Fruit fly (Drosophila melanogaster) whole organism, embryonic: ENCODE results near the gene CG15515.

ENCODE experiments used
- Adf1 ChIP-seq: fragments of 200-800 bp; sonication (Bioruptor generic); IDR thresholded peaks from 2 replicates; pipeline ENCODE4 v1.3.6; 2022; ENCODE audit warnings: missing biosample characterization, missing genetic modification characterization
- Awh ChIP-seq: fragments of 200-800 bp; sonication (Bioruptor generic); IDR thresholded peaks from 2 replicates; pipeline ENCODE4, ENCODE4 v1.3.6; 2022; ENCODE audit warnings: missing biosample characterization, missing genetic modification characterization
- Bgb ChIP-seq: fragments of 200-800 bp; sonication (Bioruptor generic); IDR thresholded peaks from 2 replicates; pipeline ENCODE4 v1.3.6; 2022; ENCODE audit warnings: missing biosample characterization, missing genetic modification characterization; ENCODE audit not compliant: partially characterized antibody
- C15 ChIP-seq: fragments of 200-800 bp; sonication (Bioruptor generic); IDR thresholded peaks from 3 replicates; pipeline ENCODE4 v1.3.6; 2022; ENCODE audit warnings: missing biosample characterization, missing genetic modification characterization
- CG12071 ChIP-seq: fragments of 200-800 bp; sonication (Bioruptor generic); optimal IDR thresholded peaks from 3 replicates; lab custom pipeline; 2018; ENCODE audit warnings: missing biosample characterization, mild to moderate bottlenecking, missing genetic modification characterization
- CG12219 ChIP-seq: fragments of 200-800 bp; sonication (Bioruptor generic); optimal IDR thresholded peaks from 3 replicates; lab custom pipeline; 2018; ENCODE audit warnings: missing biosample characterization, mild to moderate bottlenecking, missing genetic modification characterization
- CG12769 ChIP-seq: fragments of 200-800 bp; sonication (Bioruptor generic); optimal IDR thresholded peaks from 2 replicates; lab custom pipeline; 2019; ENCODE audit warnings: missing biosample characterization, mild to moderate bottlenecking, missing genetic modification characterization, moderate library complexity
- CG13296 ChIP-seq: fragments of 200-800 bp; sonication (Bioruptor generic); optimal IDR thresholded peaks from 3 replicates; lab custom pipeline; 2018; ENCODE audit warnings: missing biosample characterization, mild to moderate bottlenecking, missing genetic modification characterization
- CG13624 ChIP-seq: fragments of 200-800 bp; sonication (Bioruptor generic); optimal IDR thresholded peaks from 2 replicates; lab custom pipeline; 2016; ENCODE audit warnings: missing biosample characterization, missing genetic modification characterization
- CG14710 ChIP-seq: fragments of 200-800 bp; sonication (Bioruptor generic); optimal IDR thresholded peaks from 3 replicates; lab custom pipeline; 2019; ENCODE audit warnings: missing biosample characterization, mild to moderate bottlenecking, missing genetic modification characterization, moderate library complexity
- CG1602 ChIP-seq: fragments of 200-800 bp; sonication (Bioruptor generic); optimal IDR thresholded peaks from 3 replicates; lab custom pipeline; 2016; ENCODE audit warnings: missing biosample characterization, missing genetic modification characterization
- CG1603 ChIP-seq: fragments of 200-800 bp; sonication (Bioruptor generic); optimal IDR thresholded peaks from 2 replicates; lab custom pipeline; 2019; ENCODE audit warnings: missing biosample characterization, mild to moderate bottlenecking, missing genetic modification characterization, moderate library complexity
- CG16779 ChIP-seq: fragments of 200-800 bp; sonication (Bioruptor generic); IDR thresholded peaks from 2 replicates; pipeline ENCODE4 v1.3.6; 2022; ENCODE audit warnings: missing biosample characterization, missing genetic modification characterization
- CG17829 ChIP-seq: fragments of 200-800 bp; optimal IDR thresholded peaks from 2 replicates; lab custom pipeline; 2019; ENCODE audit warnings: missing biosample characterization, mild to moderate bottlenecking, missing genetic modification characterization, moderate library complexity
- CG17912 ChIP-seq: fragments of 200-800 bp; sonication (Bioruptor generic); optimal IDR thresholded peaks from 2 replicates; lab custom pipeline; 2018; ENCODE audit warnings: missing biosample characterization, mild to moderate bottlenecking, missing genetic modification characterization
- CG1792 ChIP-seq: fragments of 200-800 bp; sonication (Bioruptor generic); optimal IDR thresholded peaks from 2 replicates; lab custom pipeline; 2016; ENCODE audit warnings: missing biosample characterization, missing genetic modification characterization
- CG18011 ChIP-seq: fragments of 200-800 bp; sonication (Bioruptor generic); optimal IDR thresholded peaks from 2 replicates; lab custom pipeline; 2017; ENCODE audit warnings: missing biosample characterization, missing genetic modification characterization, mild to moderate bottlenecking, moderate library complexity, missing genotype
- CG4424 ChIP-seq: fragments of 200-800 bp; sonication (Bioruptor generic); optimal IDR thresholded peaks from 3 replicates; lab custom pipeline; 2016; ENCODE audit warnings: missing biosample characterization, missing genetic modification characterization
- CG4617 ChIP-seq: fragments of 200-800 bp; sonication (Bioruptor generic); optimal IDR thresholded peaks from 3 replicates; lab custom pipeline; 2016; ENCODE audit warnings: missing biosample characterization, missing genetic modification characterization, borderline replicate concordance
- CG4707 ChIP-seq: fragments of 200-800 bp; sonication (Bioruptor generic); optimal IDR thresholded peaks from 2 replicates; lab custom pipeline; 2018; ENCODE audit warnings: missing biosample characterization, mild to moderate bottlenecking, missing genetic modification characterization, moderate library complexity
- CG9797 ChIP-seq: fragments of 200-800 bp; sonication (Bioruptor generic); optimal IDR thresholded peaks from 3 replicates; lab custom pipeline; 2018; ENCODE audit warnings: missing biosample characterization, mild to moderate bottlenecking, missing genetic modification characterization
- Fer3 ChIP-seq: fragments of 200-800 bp; sonication (Bioruptor generic); optimal IDR thresholded peaks from 2 replicates; lab custom pipeline; 2018; ENCODE audit warnings: missing biosample characterization, mild to moderate bottlenecking, missing genetic modification characterization, moderate library complexity
- GATAe ChIP-seq: fragments of 200-800 bp; sonication (Bioruptor generic); conservative IDR thresholded peaks from 2 replicates; pipeline ENCODE4 v1.3.6; 2022; ENCODE audit warnings: missing biosample characterization, missing genetic modification characterization
- Gug ChIP-seq: fragments of 200-800 bp; sonication (Bioruptor generic); IDR thresholded peaks from 4 replicates; pipeline ENCODE4 v1.3.6; 2022; ENCODE audit warnings: missing biosample characterization, missing genetic modification characterization
- Hsf ChIP-seq: fragments of 200-800 bp; sonication (Bioruptor generic); optimal IDR thresholded peaks from 3 replicates; lab custom pipeline; 2016; ENCODE audit warnings: missing biosample characterization, missing genetic modification characterization
- Myb ChIP-seq: fragments of 200-800 bp; sonication (Bioruptor generic); optimal IDR thresholded peaks from 2 replicates; lab custom pipeline; 2016; ENCODE audit warnings: missing biosample characterization, missing genetic modification characterization
- NfI ChIP-seq: fragments of 200-800 bp; sonication (Bioruptor generic); optimal IDR thresholded peaks from 3 replicates; lab custom pipeline; 2018; ENCODE audit warnings: missing biosample characterization, mild to moderate bottlenecking, missing genetic modification characterization, moderate library complexity
- Opbp ChIP-seq: fragments of 200-800 bp; sonication (Bioruptor generic); IDR thresholded peaks from 3 replicates; pipeline ENCODE4 v1.3.6; 2022; ENCODE audit warnings: missing biosample characterization, missing genetic modification characterization; ENCODE audit not compliant: partially characterized antibody
- PHDP ChIP-seq: fragments of 200-800 bp; sonication (Bioruptor generic); optimal IDR thresholded peaks from 3 replicates; lab custom pipeline; 2018; ENCODE audit warnings: missing biosample characterization, mild to moderate bottlenecking, missing genetic modification characterization, moderate library complexity
- Ptx1 ChIP-seq: fragments of 200-800 bp; sonication (Bioruptor generic); IDR thresholded peaks from 2 replicates; pipeline ENCODE4 v1.3.6; 2022; ENCODE audit warnings: missing biosample characterization, missing genetic modification characterization
- Rfx ChIP-seq: fragments of 200-800 bp; sonication (Bioruptor generic); IDR thresholded peaks from 2 replicates; pipeline ENCODE4 v1.3.6; 2022; ENCODE audit warnings: missing biosample characterization, missing genetic modification characterization
- Sox102F ChIP-seq: fragments of 200-800 bp; sonication (Bioruptor generic); optimal IDR thresholded peaks from 2 replicates; lab custom pipeline; 2018; ENCODE audit warnings: missing biosample characterization, mild to moderate bottlenecking, missing genetic modification characterization, moderate library complexity
- Sry-δ ChIP-seq: fragments of 200-800 bp; sonication (Bioruptor generic); optimal IDR thresholded peaks from 2 replicates; lab custom pipeline; 2016; ENCODE audit warnings: missing biosample characterization, missing genetic modification characterization
- Xrp1 ChIP-seq: fragments of 200-800 bp; sonication (Bioruptor generic); IDR thresholded peaks from 2 replicates; pipeline ENCODE4 v1.3.6; 2022; ENCODE audit warnings: missing biosample characterization, missing genetic modification characterization
- bigmax ChIP-seq: fragments of 200-800 bp; sonication (Bioruptor generic); optimal IDR thresholded peaks from 2 replicates; lab custom pipeline; 2018; ENCODE audit warnings: missing biosample characterization, mild to moderate bottlenecking, missing genetic modification characterization
- chm ChIP-seq: fragments of 200-800 bp; sonication (Bioruptor generic); IDR thresholded peaks from 2 replicates; pipeline ENCODE4 v1.3.6; 2022; ENCODE audit warnings: missing biosample characterization, missing genetic modification characterization
- crc ChIP-seq: fragments of 200-800 bp; sonication (Bioruptor generic); optimal IDR thresholded peaks from 2 replicates; lab custom pipeline; 2016; ENCODE audit warnings: missing biosample characterization, missing genetic modification characterization
- dysf ChIP-seq: fragments of 200-800 bp; sonication (Bioruptor generic); IDR thresholded peaks from 3 replicates; pipeline ENCODE4 v1.3.6; 2022; ENCODE audit warnings: missing biosample characterization, missing genetic modification characterization
- eve ChIP-seq, 2 experiments: fragments of >200 bp; optimal IDR thresholded peaks; 2 replicates each; lab custom pipeline; 2017; ENCODE audit warnings: missing biosample characterization in 2 of 2, missing genetic modification characterization in 2 of 2
- exex ChIP-seq: fragments of 200-800 bp; sonication (Bioruptor generic); optimal IDR thresholded peaks from 4 replicates; lab custom pipeline; 2018; ENCODE audit warnings: missing biosample characterization, mild to moderate bottlenecking, missing genetic modification characterization, moderate library complexity
- fd96Cb ChIP-seq: fragments of 200-800 bp; sonication (Bioruptor generic); optimal IDR thresholded peaks from 2 replicates; lab custom pipeline; 2018; ENCODE audit warnings: missing biosample characterization, mild to moderate bottlenecking, missing genetic modification characterization, moderate library complexity
- hkb ChIP-seq, 2 experiments: fragments of 200-800 bp in 1 of 2; fragments of >200 bp in 1 of 2; sonication (Bioruptor generic) in 1 of 2; IDR thresholded peaks in 1 of 2; optimal IDR thresholded peaks in 1 of 2; 2 replicates each; pipeline versions ENCODE4 v1.3.6 to Lab custom; 2017 to 2022; ENCODE audit warnings: missing biosample characterization in 1 of 2, missing genetic modification characterization in 1 of 2
- lab ChIP-seq: fragments of 200-800 bp; sonication (Bioruptor generic); optimal IDR thresholded peaks from 3 replicates; lab custom pipeline; 2017; ENCODE audit warnings: missing biosample characterization, missing genetic modification characterization, mild to moderate bottlenecking, moderate library complexity, missing genetic modification reagents
- odd ChIP-seq: fragments of 200-800 bp; sonication (Bioruptor generic); optimal IDR thresholded peaks from 2 replicates; lab custom pipeline; 2017; ENCODE audit warnings: missing biosample characterization, mild to moderate bottlenecking, missing genetic modification characterization
- prd ChIP-seq, 3 experiments: fragments of >200 bp in 2 of 3; fragments of 200-800 bp in 1 of 3; sonication (Bioruptor generic) in 1 of 3; optimal IDR thresholded peaks in 2 of 3; IDR thresholded peaks in 1 of 3; 2 replicates in 2 of 3; 3 replicates in 1 of 3; pipeline versions ENCODE4 v1.3.6 to Lab custom; 2017 to 2022; ENCODE audit warnings: missing biosample characterization in 1 of 3, missing genetic modification characterization in 1 of 3
- pum ChIP-seq: fragments of 200-800 bp; sonication (Bioruptor generic); optimal IDR thresholded peaks from 2 replicates; lab custom pipeline; 2016; ENCODE audit warnings: missing biosample characterization, missing genetic modification characterization
- sima ChIP-seq: fragments of 200-800 bp; sonication (Bioruptor generic); optimal IDR thresholded peaks from 2 replicates; lab custom pipeline; 2016; ENCODE audit warnings: missing biosample characterization, missing genetic modification characterization
- slbo ChIP-seq: fragments of 200-800 bp; sonication (Bioruptor generic); IDR thresholded peaks from 2 replicates; pipeline ENCODE4 v1.3.6; 2022; ENCODE audit warnings: missing biosample characterization, missing genetic modification characterization
- tna ChIP-seq: fragments of 200-800 bp; sonication (Bioruptor generic); IDR thresholded peaks from 2 replicates; pipeline ENCODE4 v1.3.6; 2022; ENCODE audit warnings: missing biosample characterization, missing genetic modification characterization; ENCODE audit not compliant: partially characterized antibody

Gene CG15515

DNA sequence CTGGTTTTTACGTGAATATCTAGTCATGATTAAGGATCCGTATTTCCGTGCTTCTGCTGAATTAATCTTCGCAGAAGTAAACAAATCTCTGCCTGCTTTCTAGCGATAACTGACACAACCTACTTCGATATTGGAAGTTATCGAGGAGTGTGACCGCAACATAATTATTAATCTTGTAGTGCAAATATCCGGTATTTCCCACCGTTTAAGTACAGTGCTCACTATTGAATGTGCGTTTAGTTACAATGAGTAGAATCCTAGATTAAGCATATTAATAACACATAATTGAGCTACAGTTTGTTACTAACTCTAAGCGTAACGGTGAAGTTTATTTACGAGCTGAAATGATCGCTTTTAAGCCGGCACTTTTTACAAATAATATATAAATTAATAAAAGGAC is 45.5 kb upstream of the CG15515 start (continued):
- TF ChIP-seq CG4707 (GFP tag; lab: Kevin White, UChicago) (peak; percentile 55), CG17829 (tag; lab: Kevin White, UChicago) (peak; percentile 59), Sry-δ (GFP tag; lab: Kevin White, UChicago) (peak; percentile 38), CG12219 (GFP tag; lab: Kevin White, UChicago) (peak; percentile 28), CG16779 (GFP tag; lab: Robert Waterston, UW) (no peak), C15 (GFP tag; lab: Robert Waterston, UW) (no peak), CG13296 (GFP tag; lab: Kevin White, UChicago) (peak; percentile 73), eve (GFP tag; optimal IDR thresholded peaks at IDR 0.05; lab: Kevin White, UChicago) (no peak), CG17912 (GFP tag; lab: Kevin White, UChicago) (peak; percentile 55), hkb (optimal IDR thresholded peaks at IDR 0.05; lab: Kevin White, UChicago) (no peak), hkb (GFP tag; IDR thresholded peaks at IDR 0.05; lab: Robert Waterston, UW) (no peak; the same call in 1 of the 2 replicates), CG18011 (GFP tag; lab: Kevin White, UChicago) (peak; percentile 38), odd (GFP tag; lab: Kevin White, UChicago) (no peak), Hsf (GFP tag; lab: Kevin White, UChicago) (peak; percentile 32), CG1603 (tag; lab: Kevin White, UChicago) (peak; percentile 74), Sox102F (GFP tag; lab: Kevin White, UChicago) (no peak), CG4424 (peak; percentile 27), CG1602 (GFP tag; lab: Kevin White, UChicago) (peak; percentile 35), Opbp (GFP tag; lab: Robert Waterston, UW) (0 out of 3 replicates have a peak, but pooled peaks have one; percentile 27), crc (GFP tag; lab: Kevin White, UChicago) (no peak), CG14710 (tag; lab: Kevin White, UChicago) (peak; percentile 78), bigmax (GFP tag; lab: Kevin White, UChicago) (peak; percentile 81), Fer3 (tag; lab: Kevin White, UChicago) (peak; percentile 67), Myb (GFP tag; lab: Kevin White, UChicago) (peak; percentile 42), Rfx (GFP tag; lab: Robert Waterston, UW) (peak; percentile 81), CG13624 (peak; percentile 56), fd96Cb (tag; lab: Kevin White, UChicago) (no peak), CG12769 (tag; lab: Kevin White, UChicago) (no peak), NfI (GFP tag; lab: Kevin White, UChicago) (peak; percentile 61), chm (GFP tag; lab: Robert Waterston, UW) (peak; percentile 79), pum (GFP tag; lab: Kevin White, UChicago) (no peak), CG4617 (peak; percentile 23), Xrp1 (GFP tag; lab: Robert Waterston, UW) (peak; percentile 32; the same call in 1 of the 2 replicates), CG1792 (GFP tag; lab: Kevin White, UChicago) (no peak), GATAe (GFP tag; lab: Robert Waterston, UW) (0 out of 2 replicates have a peak, but pooled peaks have one; percentile 17), slbo (peak; percentile 83), Gug (GFP tag; lab: Robert Waterston, UW) (peak; percentile 38; the same call in 1 of the 4 replicates), exex (tag; lab: Kevin White, UChicago) (no peak), Ptx1 (peak; percentile 49), sima (GFP tag; lab: Kevin White, UChicago) (no peak), Adf1 (GFP tag; lab: Robert Waterston, UW) (no peak), lab (GFP tag; lab: Kevin White, UChicago) (no peak), PHDP (tag; lab: Kevin White, UChicago) (peak; percentile 54), CG12071 (GFP tag; lab: Kevin White, UChicago) (peak; percentile 30), CG9797 (GFP tag; lab: Kevin White, UChicago) (peak; percentile 65), tna (GFP tag; lab: Robert Waterston, UW) (no peak), Bgb (GFP tag; lab: Robert Waterston, UW) (peak; percentile 58), dysf (GFP tag; lab: Robert Waterston, UW) (peak; percentile 63; the same call in 2 of the 3 replicates), prd (optimal IDR thresholded peaks at IDR 0.05; lab: Kevin White, UChicago) (no peak), prd (GFP tag; IDR thresholded peaks at IDR 0.05; lab: Robert Waterston, UW) (peak; percentile 59), Awh (GFP tag; lab: Robert Waterston, UW) (no peak)
